Fruit fly (Drosophila melanogaster) whole organism, embryonic: ENCODE measurements around the gene Tnpo-SR.
A peak's percentile ranks its signal among the peaks of the same experiment; 100 is the strongest.

Experiments
- Bdp1 ChIP-seq: fragments of 200-800 bp; sonication (Bioruptor generic); optimal IDR thresholded peaks from 3 replicates; lab custom pipeline; 2016; ENCODE audit warnings: missing biosample characterization, missing genetic modification characterization
- C15 ChIP-seq: fragments of 200-800 bp; sonication (Bioruptor generic); IDR thresholded peaks from 3 replicates; pipeline ENCODE4 v1.3.6; 2022; ENCODE audit warnings: missing biosample characterization, missing genetic modification characterization
- CG10321 ChIP-seq: fragments of 200-800 bp; sonication (Bioruptor generic); IDR thresholded peaks from 2 replicates; pipeline ENCODE4 v1.3.6; 2022; ENCODE audit warnings: missing biosample characterization, missing genetic modification characterization
- CG11093 ChIP-seq: fragments of 200-800 bp; sonication (Bioruptor generic); IDR thresholded peaks from 3 replicates; pipeline ENCODE4 v1.3.6; 2022; ENCODE audit warnings: missing biosample characterization, missing genetic modification characterization
- CG11504 ChIP-seq: fragments of 200-800 bp; sonication (Bioruptor generic); optimal IDR thresholded peaks from 3 replicates; lab custom pipeline; 2019; ENCODE audit warnings: missing biosample characterization, mild to moderate bottlenecking, missing genetic modification characterization, moderate library complexity
- CG11723 ChIP-seq: fragments of 200-800 bp; sonication (Bioruptor generic); optimal IDR thresholded peaks from 2 replicates; lab custom pipeline; 2017; ENCODE audit warnings: missing biosample characterization, mild to moderate bottlenecking, missing genetic modification characterization
- CG12659 ChIP-seq: fragments of 200-800 bp; sonication (Bioruptor generic); optimal IDR thresholded peaks from 3 replicates; lab custom pipeline; 2017; ENCODE audit warnings: mild to moderate bottlenecking, missing biosample characterization, missing genetic modification reagents, missing genetic modification characterization
- CG14965 ChIP-seq: fragments of 200-800 bp; sonication (Bioruptor generic); optimal IDR thresholded peaks from 2 replicates; lab custom pipeline; 2016; ENCODE audit warnings: missing biosample characterization, missing genetic modification characterization, borderline replicate concordance
- CG2129 ChIP-seq: fragments of 200-800 bp; sonication (Bioruptor generic); IDR thresholded peaks from 2 replicates; pipeline ENCODE4 v1.3.6; 2022; ENCODE audit warnings: missing biosample characterization, missing genetic modification characterization; ENCODE audit not compliant: partially characterized antibody
- CG2202 ChIP-seq: fragments of 200-800 bp; sonication (Bioruptor generic); optimal IDR thresholded peaks from 2 replicates; lab custom pipeline; 2018; ENCODE audit warnings: missing biosample characterization, mild to moderate bottlenecking, missing genetic modification characterization
- CG33557 ChIP-seq: fragments of 200-800 bp; sonication (Bioruptor generic); optimal IDR thresholded peaks from 2 replicates; lab custom pipeline; 2019; ENCODE audit warnings: missing biosample characterization, mild to moderate bottlenecking, missing genetic modification characterization, moderate library complexity
- CG34376 ChIP-seq: fragments of 200-800 bp; sonication (Bioruptor generic); optimal IDR thresholded peaks from 2 replicates; lab custom pipeline; 2018; ENCODE audit warnings: missing biosample characterization, mild to moderate bottlenecking, missing genetic modification characterization
- CG43689 ChIP-seq: fragments of 200-800 bp; sonication (Bioruptor generic); IDR thresholded peaks from 2 replicates; pipeline ENCODE4 v1.3.6; 2022; ENCODE audit warnings: missing biosample characterization, missing genetic modification characterization
- CG4820 ChIP-seq: fragments of 200-800 bp; sonication (Bioruptor generic); optimal IDR thresholded peaks from 3 replicates; lab custom pipeline; 2016; ENCODE audit warnings: missing biosample characterization, missing genetic modification characterization
- CG6765 ChIP-seq: fragments of 200-800 bp; sonication (Bioruptor generic); optimal IDR thresholded peaks from 3 replicates; lab custom pipeline; 2017; ENCODE audit warnings: missing biosample characterization, mild to moderate bottlenecking, missing genetic modification characterization
- CG7556 ChIP-seq: fragments of 200-800 bp; sonication (Bioruptor generic); optimal IDR thresholded peaks from 2 replicates; lab custom pipeline; 2017; ENCODE audit warnings: missing biosample characterization, mild to moderate bottlenecking, missing genetic modification characterization
- CG7745 ChIP-seq: fragments of 200-800 bp; sonication (Bioruptor generic); optimal IDR thresholded peaks from 2 replicates; lab custom pipeline; 2018; ENCODE audit warnings: missing biosample characterization, mild to moderate bottlenecking, missing genetic modification characterization, moderate library complexity
- CG9727 ChIP-seq: fragments of 200-800 bp; sonication (Bioruptor generic); optimal IDR thresholded peaks from 3 replicates; lab custom pipeline; 2017; ENCODE audit warnings: missing biosample characterization, mild to moderate bottlenecking, missing genetic modification characterization
- CG9876 ChIP-seq: fragments of 200-800 bp; sonication (Bioruptor generic); optimal IDR thresholded peaks from 2 replicates; lab custom pipeline; 2016; ENCODE audit warnings: missing biosample characterization, missing genetic modification characterization
- Deaf1 ChIP-seq: fragments of 200-800 bp; optimal IDR thresholded peaks from 3 replicates; lab custom pipeline; 2019; ENCODE audit warnings: missing biosample characterization, mild to moderate bottlenecking, missing genetic modification characterization, moderate library complexity
- Elba2 ChIP-seq: fragments of 200-800 bp; sonication (Bioruptor generic); optimal IDR thresholded peaks from 3 replicates; lab custom pipeline; 2016; ENCODE audit warnings: missing biosample characterization, missing genetic modification characterization
- Fer2 ChIP-seq: fragments of 200-800 bp; sonication (Bioruptor generic); optimal IDR thresholded peaks from 2 replicates; lab custom pipeline; 2018; ENCODE audit warnings: missing biosample characterization, mild to moderate bottlenecking, missing genetic modification characterization, moderate library complexity
- Hr39 ChIP-seq: fragments of >200 bp; optimal IDR thresholded peaks from 2 replicates; lab custom pipeline; 2017
- Mes4 ChIP-seq: fragments of 200-800 bp; sonication (Bioruptor generic); optimal IDR thresholded peaks from 2 replicates; lab custom pipeline; 2016; ENCODE audit warnings: missing biosample characterization, missing genetic modification characterization
- Myb ChIP-seq: fragments of 200-800 bp; sonication (Bioruptor generic); optimal IDR thresholded peaks from 2 replicates; lab custom pipeline; 2016; ENCODE audit warnings: missing biosample characterization, missing genetic modification characterization
- NFAT ChIP-seq: fragments of 200-800 bp; sonication (Bioruptor generic); IDR thresholded peaks from 2 replicates; pipeline ENCODE4 v1.3.6; 2022; ENCODE audit warnings: missing biosample characterization, missing genetic modification characterization
- Nf-YB ChIP-seq: fragments of 200-800 bp; sonication (Bioruptor generic); optimal IDR thresholded peaks from 3 replicates; lab custom pipeline; 2019; ENCODE audit warnings: missing biosample characterization, mild to moderate bottlenecking, missing genetic modification characterization, moderate library complexity
- Oaz ChIP-seq: fragments of 200-800 bp; sonication (Bioruptor generic); IDR thresholded peaks from 2 replicates; pipeline ENCODE4 v1.3.6; 2022; ENCODE audit warnings: missing biosample characterization, missing genetic modification characterization
- Sox100B ChIP-seq: fragments of 200-800 bp; sonication (Bioruptor generic); optimal IDR thresholded peaks from 3 replicates; lab custom pipeline; 2018; ENCODE audit warnings: missing biosample characterization, mild to moderate bottlenecking, missing genetic modification characterization
- Trl ChIP-seq, 3 experiments: fragments of >200 bp in 2 of 3; fragments of 200-800 bp in 1 of 3; sonication (Bioruptor generic) in 1 of 3; optimal IDR thresholded peaks; 2 replicates in 1 of 3; 3 replicates in 2 of 3; lab custom pipeline; 2016 to 2017; ENCODE audit warnings: missing biosample characterization in 1 of 3, missing genetic modification characterization in 1 of 3
- bcd ChIP-seq: fragments of 200-800 bp; sonication (Bioruptor generic); optimal IDR thresholded peaks from 2 replicates; lab custom pipeline; 2017; ENCODE audit warnings: missing biosample characterization, mild to moderate bottlenecking, missing genetic modification characterization
- corto ChIP-seq: fragments of 200-800 bp; sonication (Bioruptor generic); optimal IDR thresholded peaks from 2 replicates; lab custom pipeline; 2016; ENCODE audit warnings: missing biosample characterization, mild to moderate bottlenecking, missing genetic modification characterization, moderate library complexity
- fu2 ChIP-seq: fragments of 200-800 bp; sonication (Bioruptor generic); optimal IDR thresholded peaks from 2 replicates; lab custom pipeline; 2016; ENCODE audit warnings: missing biosample characterization, missing genetic modification characterization
- gfzf ChIP-seq: fragments of 200-800 bp; sonication (Bioruptor generic); optimal IDR thresholded peaks from 2 replicates; lab custom pipeline; 2016; ENCODE audit warnings: missing biosample characterization, mild to moderate bottlenecking, missing genetic modification characterization, moderate library complexity
- gro ChIP-seq: fragments of 200-800 bp; sonication (Bioruptor generic); optimal IDR thresholded peaks from 2 replicates; lab custom pipeline; 2016; ENCODE audit warnings: missing biosample characterization, missing genetic modification characterization
- hb ChIP-seq: fragments of 200-800 bp; sonication (Bioruptor generic); IDR thresholded peaks from 3 replicates; pipeline ENCODE4 v1.3.6; 2022; ENCODE audit warnings: missing biosample characterization, missing genetic modification characterization; ENCODE audit not compliant: partially characterized antibody
- lbe ChIP-seq: fragments of 200-800 bp; sonication (Bioruptor generic); optimal IDR thresholded peaks from 2 replicates; lab custom pipeline; 2016; ENCODE audit warnings: missing biosample characterization, mild to moderate bottlenecking, missing genetic modification characterization
- luna ChIP-seq: fragments of 200-800 bp; sonication (Bioruptor generic); optimal IDR thresholded peaks from 2 replicates; lab custom pipeline; 2016; ENCODE audit warnings: missing biosample characterization, missing genetic modification characterization
- pita ChIP-seq: fragments of 200-800 bp; sonication (Bioruptor generic); optimal IDR thresholded peaks from 2 replicates; lab custom pipeline; 2017; ENCODE audit warnings: missing biosample characterization, mild to moderate bottlenecking, missing genetic modification characterization
- schlank ChIP-seq: fragments of 200-800 bp; sonication (Bioruptor generic); optimal IDR thresholded peaks from 2 replicates; lab custom pipeline; 2018; ENCODE audit warnings: missing biosample characterization, mild to moderate bottlenecking, missing genetic modification characterization
- sd ChIP-seq: fragments of 200-800 bp; sonication (Bioruptor generic); optimal IDR thresholded peaks from 3 replicates; lab custom pipeline; 2018; ENCODE audit warnings: missing biosample characterization, mild to moderate bottlenecking, missing genetic modification characterization, moderate library complexity
- sens ChIP-seq: fragments of 200-800 bp; sonication (Bioruptor generic); peaks from one replicate; lab custom pipeline; 2016; ENCODE audit warnings: missing biosample characterization, missing genetic modification characterization
- sna ChIP-seq: fragments of 200-800 bp; sonication (Bioruptor generic); IDR thresholded peaks from 2 replicates; pipeline ENCODE4 v1.3.6; 2022; ENCODE audit warnings: missing biosample characterization, missing genetic modification characterization; ENCODE audit not compliant: partially characterized antibody
- tgo ChIP-seq: fragments of 200-800 bp; sonication (Bioruptor generic); IDR thresholded peaks from 3 replicates; pipeline ENCODE4 v1.3.6; 2022; ENCODE audit warnings: missing biosample characterization, missing genetic modification characterization
- tna ChIP-seq: fragments of 200-800 bp; sonication (Bioruptor generic); IDR thresholded peaks from 2 replicates; pipeline ENCODE4 v1.3.6; 2022; ENCODE audit warnings: missing biosample characterization, missing genetic modification characterization; ENCODE audit not compliant: partially characterized antibody
- unpg ChIP-seq: fragments of 200-800 bp; sonication (Bioruptor generic); optimal IDR thresholded peaks from 3 replicates; lab custom pipeline; 2018; ENCODE audit warnings: missing biosample characterization, mild to moderate bottlenecking, missing genetic modification characterization, moderate library complexity
- wdn ChIP-seq: fragments of 200-800 bp; sonication (Bioruptor generic); IDR thresholded peaks from 2 replicates; pipeline ENCODE4 v1.3.6; 2022; ENCODE audit warnings: missing biosample characterization, missing genetic modification characterization
- zf30C ChIP-seq: fragments of 200-800 bp; sonication (Bioruptor generic); optimal IDR thresholded peaks from 3 replicates; lab custom pipeline; 2018; ENCODE audit warnings: missing biosample characterization, mild to moderate bottlenecking, missing genetic modification characterization

Tnpo-SR gene

dm6 chr2L:2752460-2753411 is 7.0 kb upstream of the Tnpo-SR start, which contains the start of gene Pgk (continued):
- TF ChIP-seq CG7745 (tag; lab: Kevin White, UChicago) = no peak
- no peak for TF ChIP-seq CG10321
- peak; percentile 49 for TF ChIP-seq CG9727 (GFP tag; lab: Kevin White, UChicago)
- TF ChIP-seq Hr39 (lab: Kevin White, UChicago) = no peak
- TF ChIP-seq gfzf (GFP tag; lab: Kevin White, UChicago) = no peak
- TF ChIP-seq zf30C (GFP tag; lab: Kevin White, UChicago) = peak; percentile 100
- no peak for TF ChIP-seq Oaz (GFP tag; lab: Robert Waterston, UW)
- no peak for TF ChIP-seq schlank (tag; lab: Kevin White, UChicago)
- no peak for TF ChIP-seq fu2 (GFP tag; lab: Kevin White, UChicago)
- TF ChIP-seq Myb = peak; percentile 37
- TF ChIP-seq gro (GFP tag; lab: Kevin White, UChicago) = peak; percentile 78
- TF ChIP-seq CG7556 = peak; percentile 41
- peak; percentile 31 for TF ChIP-seq sd (tag; lab: Kevin White, UChicago)
- no peak for TF ChIP-seq tna (GFP tag; lab: Robert Waterston, UW)
- peak; percentile 99 to 100 for TF ChIP-seq Trl (optimal IDR thresholded peaks at IDR 0.05; lab: Kevin White, UChicago)
- TF ChIP-seq Trl (GFP tag; optimal IDR thresholded peaks at IDR 0.05; lab: Kevin White, UChicago) = peak; percentile 91
- TF ChIP-seq CG14965 (GFP tag; lab: Kevin White, UChicago) = no peak
- TF ChIP-seq Deaf1 (tag; lab: Kevin White, UChicago) = peak; percentile 63
- peak; percentile 89 for TF ChIP-seq Nf-YB
- peak; percentile 78 for TF ChIP-seq CG6765 (GFP tag; lab: Kevin White, UChicago)
- peak; percentile 54 for TF ChIP-seq CG11723 (GFP tag; lab: Kevin White, UChicago)
- peak; percentile 50 for TF ChIP-seq Mes4 (GFP tag; lab: Kevin White, UChicago)
- TF ChIP-seq luna = no peak
- no peak for TF ChIP-seq Elba2 (GFP tag; lab: Kevin White, UChicago)
- TF ChIP-seq CG9876 (GFP tag; lab: Kevin White, UChicago) = peak; percentile 31
- TF ChIP-seq CG11093 = no peak
- no peak for TF ChIP-seq CG4820 (GFP tag; lab: Kevin White, UChicago)
- TF ChIP-seq Sox100B (GFP tag; lab: Kevin White, UChicago) = peak; percentile 75
- no peak for TF ChIP-seq bcd (GFP tag; lab: Kevin White, UChicago)
- peak; percentile 20 for TF ChIP-seq CG12659 (GFP tag; lab: Kevin White, UChicago)
- no peak for TF ChIP-seq tgo (GFP tag; lab: Robert Waterston, UW)
- TF ChIP-seq corto = no peak
- TF ChIP-seq CG2202 (tag; lab: Kevin White, UChicago) = peak; percentile 32
- peak; percentile 94 for TF ChIP-seq CG34376 (GFP tag; lab: Kevin White, UChicago)
- TF ChIP-seq CG43689 (GFP tag; lab: Robert Waterston, UW) = no peak
- no peak for TF ChIP-seq C15 (GFP tag; lab: Robert Waterston, UW)
- no peak for TF ChIP-seq hb (GFP tag; lab: Robert Waterston, UW)
- TF ChIP-seq NFAT (GFP tag; lab: Robert Waterston, UW) = no peak
- TF ChIP-seq Bdp1 (GFP tag; lab: Kevin White, UChicago) = peak; percentile 28
- no peak for TF ChIP-seq Fer2
- TF ChIP-seq unpg = peak; percentile 51
- TF ChIP-seq CG11504 = peak; percentile 88
- TF ChIP-seq sens (GFP tag; lab: Kevin White, UChicago) = peak; percentile 94
- no peak for TF ChIP-seq sna (GFP tag; lab: Robert Waterston, UW)
- TF ChIP-seq CG33557 (GFP tag; lab: Kevin White, UChicago) = peak; percentile 75
- TF ChIP-seq lbe (GFP tag; lab: Kevin White, UChicago) = peak; percentile 84
- TF ChIP-seq pita (GFP tag; lab: Kevin White, UChicago) = no peak
- TF ChIP-seq CG2129 (GFP tag; lab: Robert Waterston, UW) = no peak
- TF ChIP-seq wdn (GFP tag; lab: Robert Waterston, UW) = no peak
